Worm (Caenorhabditis elegans) whole organism, mixed stage, embryonic: ENCODE data around the gene Y39B6A.9.

Source experiments
- bed-3 ChIP-seq: fragments of 200-800 bp; sonication (Bioruptor generic); optimal IDR thresholded peaks from 3 replicates; lab custom pipeline; 2018; ENCODE audit warnings: mild to moderate bottlenecking, missing genetic modification characterization, moderate library complexity, missing compliant biosample characterization
- blmp-1 ChIP-seq: fragments of 150-350 bp; optimal IDR thresholded peaks from 2 replicates; lab custom pipeline; 2014; ENCODE audit warnings: missing biosample characterization, missing genetic modification characterization
- drap-1 ChIP-seq: fragments of 200-800 bp; sonication (Bioruptor generic); optimal IDR thresholded peaks from 3 replicates; lab custom pipeline; 2018; ENCODE audit warnings: mild to moderate bottlenecking, missing genetic modification characterization, missing compliant biosample characterization
- elt-3 ChIP-seq: fragments of 150-350 bp; optimal IDR thresholded peaks from 2 replicates; lab custom pipeline; 2014; ENCODE audit warnings: missing biosample characterization, missing genetic modification characterization
- lin-13 ChIP-seq: fragments of 150-350 bp; optimal IDR thresholded peaks from 2 replicates; lab custom pipeline; 2014; ENCODE audit warnings: missing biosample characterization, missing genetic modification characterization
- lsy-2 ChIP-seq: fragments of 150-350 bp; optimal IDR thresholded peaks from 2 replicates; lab custom pipeline; 2014; ENCODE audit warnings: missing biosample characterization, missing genetic modification characterization
- mep-1 ChIP-seq: fragments of 150-350 bp; optimal IDR thresholded peaks from 2 replicates; lab custom pipeline; 2017; ENCODE audit warnings: missing biosample characterization, missing genetic modification reagents, missing genetic modification characterization, inconsistent platforms
- nhr-2 ChIP-seq: fragments of 150-350 bp; optimal IDR thresholded peaks from 2 replicates; lab custom pipeline; 2014; ENCODE audit warnings: missing biosample characterization, missing genetic modification characterization
- nhr-237 ChIP-seq: fragments of 150-350 bp; optimal IDR thresholded peaks from 2 replicates; lab custom pipeline; 2014; ENCODE audit warnings: missing biosample characterization, missing genetic modification characterization
- nhr-28 ChIP-seq: fragments of 150-350 bp; optimal IDR thresholded peaks from 2 replicates; lab custom pipeline; 2014; ENCODE audit warnings: missing biosample characterization, missing genetic modification characterization
- pha-4 ChIP-seq: fragments of 150-350 bp; optimal IDR thresholded peaks from 2 replicates; lab custom pipeline; 2018; ENCODE audit warnings: missing biosample characterization, missing genetic modification reagents, missing genetic modification characterization
- snpc-4 ChIP-seq: fragments of 150-350 bp; optimal IDR thresholded peaks from 2 replicates; lab custom pipeline; 2014; ENCODE audit warnings: missing biosample characterization, missing genetic modification characterization
- unc-62 ChIP-seq: fragments of 150-350 bp; optimal IDR thresholded peaks from 2 replicates; lab custom pipeline; 2014; ENCODE audit warnings: missing biosample characterization, missing genetic modification reagents, missing genetic modification characterization
- zip-8 ChIP-seq: fragments of 150-350 bp; optimal IDR thresholded peaks from 2 replicates; lab custom pipeline; 2014; ENCODE audit warnings: missing biosample characterization, missing genetic modification characterization

DNA sequence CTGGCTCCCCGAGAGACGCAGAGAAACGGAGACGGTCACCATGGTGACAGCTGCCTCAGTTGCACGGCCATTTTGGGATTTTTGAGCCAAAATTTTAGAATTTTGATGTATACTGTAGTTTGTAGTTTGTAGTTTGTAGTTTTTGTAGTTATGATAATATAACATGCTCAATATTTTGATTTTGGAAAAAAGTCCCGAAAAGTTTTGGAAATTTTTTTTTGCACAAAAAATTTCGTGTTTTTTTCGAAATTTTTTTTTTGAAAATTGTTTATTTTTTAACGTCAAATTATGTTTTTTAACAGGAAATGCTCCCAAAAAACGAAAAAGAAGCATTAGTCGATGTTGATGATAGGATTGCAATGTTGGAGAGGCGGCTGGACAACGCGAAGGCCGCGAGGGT, 9.1 kb upstream of the Y39B6A.9 start, which contains the start of gene dyf-17:
- TF ChIP-seq nhr-237 (tag; lab: Kevin White, UChicago) = no peak
- TF ChIP-seq nhr-2 (tag; lab: Kevin White, UChicago) = no peak
- no peak for TF ChIP-seq lin-13 (tag; lab: Kevin White, UChicago)
- no peak for TF ChIP-seq unc-62
- TF ChIP-seq snpc-4 (tag; lab: Kevin White, UChicago) = no peak
- TF ChIP-seq elt-3 (tag; lab: Kevin White, UChicago) = no peak
- TF ChIP-seq pha-4 (tag; lab: Kevin White, UChicago) = no peak
- no peak for TF ChIP-seq blmp-1
- no peak for TF ChIP-seq drap-1 (GFP tag; lab: Kevin White, UChicago)
- TF ChIP-seq bed-3 (GFP tag; lab: Kevin White, UChicago) = no peak
- no peak for TF ChIP-seq mep-1 (tag; lab: Kevin White, UChicago)
- no peak for TF ChIP-seq lsy-2 (tag; lab: Kevin White, UChicago)
- TF ChIP-seq nhr-28 (tag; lab: Kevin White, UChicago) = no peak
- no peak for TF ChIP-seq zip-8 (tag; lab: Kevin White, UChicago)
